Worm (Caenorhabditis elegans): Measurements from ENCODE around the gene alp-1.

- TF ChIP-seq nhr-237 (tag; optimal IDR thresholded peaks at IDR 0.05) (no peak), nhr-77 (tag; optimal IDR thresholded peaks at IDR 0.05) (no peak), peb-1 (tag; optimal IDR thresholded peaks at IDR 0.05) (no peak), snpc-4 (tag; optimal IDR thresholded peaks at IDR 0.05) (no peak), R02D3.7 (tag; optimal IDR thresholded peaks at IDR 0.05) (no peak), nhr-10 (tag; optimal IDR thresholded peaks at IDR 0.05) (no peak), nhr-6 (tag; optimal IDR thresholded peaks at IDR 0.05) (no peak)
Measured at ce11 chrIV:8901346-8901745, 49.1 kb downstream of the alp-1 start, which contains the start of gene C27B7.5.

All from whole organism, L2 larva.